Fruit fly (Drosophila melanogaster) whole organism, prepupa: ENCODE data around the gene CG14075.

ENCODE experiments used
- CG10631 ChIP-seq: fragments of 200-800 bp; sonication (Bioruptor generic); optimal IDR thresholded peaks from 2 replicates; lab custom pipeline; 2016; ENCODE audit warnings: missing biosample characterization, missing genetic modification characterization
- CG10669 ChIP-seq: fragments of 200-800 bp; sonication (Bioruptor generic); optimal IDR thresholded peaks from 3 replicates; lab custom pipeline; 2018; ENCODE audit warnings: missing biosample characterization, mild to moderate bottlenecking, missing genetic modification characterization, moderate library complexity
- CG11294 ChIP-seq: fragments of 200-800 bp; sonication (Bioruptor generic); IDR thresholded peaks from 2 replicates; pipeline ENCODE4 v1.3.6; 2022; ENCODE audit warnings: missing biosample characterization, missing genetic modification characterization
- CG11762 ChIP-seq: fragments of 200-800 bp; sonication (Bioruptor generic); optimal IDR thresholded peaks from 3 replicates; lab custom pipeline; 2016; ENCODE audit warnings: missing biosample characterization, missing genetic modification characterization; ENCODE audit not compliant: insufficient read depth
- CG15336 ChIP-seq: fragments of 200-800 bp; sonication (Bioruptor generic); IDR thresholded peaks from 2 replicates; pipeline ENCODE4 v1.3.6; 2022; ENCODE audit warnings: missing biosample characterization, missing genetic modification characterization
- CG1621 ChIP-seq: fragments of 200-800 bp; sonication (Bioruptor generic); optimal IDR thresholded peaks from 3 replicates; lab custom pipeline; 2018; ENCODE audit warnings: missing biosample characterization, mild to moderate bottlenecking, missing genetic modification characterization
- CG3032 ChIP-seq: fragments of 200-800 bp; optimal IDR thresholded peaks from 2 replicates; lab custom pipeline; 2019; ENCODE audit warnings: missing biosample characterization, mild to moderate bottlenecking, missing genetic modification characterization, moderate library complexity
- CG31627 ChIP-seq: fragments of 200-800 bp; sonication (Bioruptor generic); optimal IDR thresholded peaks from 3 replicates; lab custom pipeline; 2016; ENCODE audit warnings: missing biosample characterization, missing genetic modification characterization
- CG32006 ChIP-seq: fragments of 200-800 bp; sonication (Bioruptor generic); optimal IDR thresholded peaks from 3 replicates; lab custom pipeline; 2017; ENCODE audit warnings: missing biosample characterization, mild to moderate bottlenecking, missing genetic modification characterization
- CG34406 ChIP-seq: fragments of 200-800 bp; sonication (Bioruptor generic); optimal IDR thresholded peaks from 3 replicates; lab custom pipeline; 2016; ENCODE audit warnings: missing biosample characterization, missing genetic modification characterization
- CG3919 ChIP-seq: fragments of 200-800 bp; sonication (Bioruptor generic); optimal IDR thresholded peaks from 3 replicates; lab custom pipeline; 2016; ENCODE audit warnings: missing biosample characterization, missing genetic modification characterization
- CG6276 ChIP-seq: fragments of 200-800 bp; sonication (Bioruptor generic); optimal IDR thresholded peaks from 2 replicates; lab custom pipeline; 2017; ENCODE audit warnings: missing biosample characterization, mild to moderate bottlenecking, missing genetic modification characterization
- CG6792 ChIP-seq: fragments of 200-800 bp; sonication (Bioruptor generic); optimal IDR thresholded peaks from 3 replicates; lab custom pipeline; 2016; ENCODE audit warnings: missing biosample characterization, missing genetic modification characterization
- CG6808 ChIP-seq: fragments of 200-800 bp; sonication (Bioruptor generic); optimal IDR thresholded peaks from 3 replicates; lab custom pipeline; 2017; ENCODE audit warnings: missing biosample characterization, missing genetic modification characterization, mild to moderate bottlenecking, moderate library complexity, missing genetic modification reagents
- CG7368 ChIP-seq: fragments of 200-800 bp; sonication (Bioruptor generic); optimal IDR thresholded peaks from 3 replicates; lab custom pipeline; 2016; ENCODE audit warnings: missing biosample characterization, missing genetic modification characterization
- CG8119 ChIP-seq: fragments of 200-800 bp; sonication (Bioruptor generic); IDR thresholded peaks from 3 replicates; pipeline ENCODE4 v1.3.6; 2022; ENCODE audit warnings: missing biosample characterization, missing genetic modification characterization
- CG8319 ChIP-seq: fragments of 200-800 bp; sonication (Bioruptor generic); optimal IDR thresholded peaks from 3 replicates; lab custom pipeline; 2016; ENCODE audit warnings: missing biosample characterization, missing genetic modification characterization
- CG8632 ChIP-seq: fragments of 200-800 bp; sonication (Bioruptor generic); optimal IDR thresholded peaks from 3 replicates; lab custom pipeline; 2016; ENCODE audit warnings: missing biosample characterization, missing genetic modification characterization
- CG9139 ChIP-seq: fragments of 200-800 bp; sonication (Bioruptor generic); optimal IDR thresholded peaks from 3 replicates; lab custom pipeline; 2017; ENCODE audit warnings: missing biosample characterization, mild to moderate bottlenecking, missing genetic modification characterization
- Eip75B ChIP-seq: fragments of 200-800 bp; sonication (Bioruptor generic); optimal IDR thresholded peaks from 3 replicates; lab custom pipeline; 2016; ENCODE audit warnings: missing biosample characterization, missing genetic modification characterization
- Eip78C ChIP-seq: fragments of 200-800 bp; sonication (Bioruptor generic); peaks from one replicate; lab custom pipeline; 2016; ENCODE audit warnings: missing biosample characterization, missing genetic modification characterization
- Eip93F ChIP-seq: fragments of 200-800 bp; sonication (Bioruptor generic); optimal IDR thresholded peaks from 2 replicates; lab custom pipeline; 2016; ENCODE audit warnings: missing biosample characterization, mild to moderate bottlenecking, missing genetic modification characterization
- Ets96B ChIP-seq: fragments of 200-800 bp; optimal IDR thresholded peaks from 2 replicates; lab custom pipeline; 2019; ENCODE audit warnings: missing biosample characterization, mild to moderate bottlenecking, missing genetic modification characterization, moderate library complexity
- Gug ChIP-seq: fragments of 200-800 bp; sonication (Bioruptor generic); IDR thresholded peaks from 2 replicates; pipeline ENCODE4 v1.3.6; 2022; ENCODE audit warnings: missing biosample characterization, missing genetic modification characterization
- Hr38 ChIP-seq: sonication (Bioruptor generic); optimal IDR thresholded peaks from 2 replicates; lab custom pipeline; 2016; ENCODE audit warnings: missing biosample characterization, missing genetic modification characterization
- Hr4 ChIP-seq: fragments of 200-800 bp; sonication (Bioruptor generic); optimal IDR thresholded peaks from 3 replicates; lab custom pipeline; 2016; ENCODE audit warnings: missing biosample characterization, missing genetic modification characterization
- Lpt ChIP-seq: fragments of 200-800 bp; sonication (Bioruptor generic); optimal IDR thresholded peaks from 3 replicates; lab custom pipeline; 2016; ENCODE audit warnings: missing biosample characterization, missing genetic modification characterization
- Met ChIP-seq: fragments of 200-800 bp; sonication (Bioruptor generic); optimal IDR thresholded peaks from 3 replicates; lab custom pipeline; 2016; ENCODE audit warnings: missing biosample characterization, missing genetic modification characterization
- OdsH ChIP-seq: fragments of 200-800 bp; sonication (Bioruptor generic); optimal IDR thresholded peaks from 3 replicates; lab custom pipeline; 2016; ENCODE audit warnings: missing biosample characterization, missing genetic modification characterization
- Smox ChIP-seq: fragments of 200-800 bp; sonication (Bioruptor generic); optimal IDR thresholded peaks from 3 replicates; lab custom pipeline; 2016; ENCODE audit warnings: missing biosample characterization, missing genetic modification characterization
- Sox102F ChIP-seq: fragments of 200-800 bp; sonication (Bioruptor generic); optimal IDR thresholded peaks from 2 replicates; lab custom pipeline; 2016; ENCODE audit warnings: missing biosample characterization, mild to moderate bottlenecking, missing genetic modification characterization
- Sox14 ChIP-seq: fragments of 200-800 bp; sonication (Bioruptor generic); optimal IDR thresholded peaks from 3 replicates; lab custom pipeline; 2016; ENCODE audit warnings: missing biosample characterization, missing genetic modification characterization
- Sox15 ChIP-seq: fragments of 200-800 bp; sonication (Bioruptor generic); optimal IDR thresholded peaks from 3 replicates; lab custom pipeline; 2016; ENCODE audit warnings: missing biosample characterization, missing genetic modification characterization
- achi ChIP-seq: fragments of 200-800 bp; sonication (Bioruptor generic); optimal IDR thresholded peaks from 3 replicates; lab custom pipeline; 2016; ENCODE audit warnings: missing biosample characterization, missing genetic modification characterization
- acj6 ChIP-seq: fragments of 200-800 bp; sonication (Bioruptor generic); optimal IDR thresholded peaks from 3 replicates; lab custom pipeline; 2016; ENCODE audit warnings: missing biosample characterization, missing genetic modification characterization
- cyc ChIP-seq: fragments of 200-800 bp; sonication (Bioruptor generic); optimal IDR thresholded peaks from 3 replicates; lab custom pipeline; 2016; ENCODE audit warnings: missing biosample characterization, missing genetic modification characterization
- dac ChIP-seq: fragments of 200-800 bp; sonication (Bioruptor generic); optimal IDR thresholded peaks from 2 replicates; lab custom pipeline; 2017; ENCODE audit warnings: missing biosample characterization, mild to moderate bottlenecking, missing genetic modification characterization
- dsx ChIP-seq: fragments of 200-800 bp; optimal IDR thresholded peaks from 3 replicates; lab custom pipeline; 2019; ENCODE audit warnings: missing biosample characterization, mild to moderate bottlenecking, missing genetic modification characterization, moderate library complexity; ENCODE audit not compliant: poor library complexity, severe bottlenecking
- eg ChIP-seq: fragments of 200-800 bp; sonication (Bioruptor generic); IDR thresholded peaks from 3 replicates; pipeline ENCODE4 v1.3.6; 2022; ENCODE audit warnings: missing biosample characterization, missing genetic modification characterization
- fd59A ChIP-seq: fragments of 200-800 bp; sonication (Bioruptor generic); optimal IDR thresholded peaks from 2 replicates; lab custom pipeline; 2017; ENCODE audit warnings: missing biosample characterization, mild to moderate bottlenecking, missing genetic modification characterization, missing genetic modification reagents
- fd85E ChIP-seq: fragments of 200-800 bp; sonication (Bioruptor generic); optimal IDR thresholded peaks from 3 replicates; lab custom pipeline; 2016; ENCODE audit warnings: missing biosample characterization, missing genetic modification characterization
- fkh ChIP-seq: fragments of 200-800 bp; sonication (Bioruptor generic); optimal IDR thresholded peaks from 3 replicates; lab custom pipeline; 2017; ENCODE audit warnings: missing biosample characterization, mild to moderate bottlenecking, missing genetic modification characterization, moderate library complexity
- lz ChIP-seq: fragments of 200-800 bp; sonication (Bioruptor generic); optimal IDR thresholded peaks from 3 replicates; lab custom pipeline; 2016; ENCODE audit warnings: missing biosample characterization, missing genetic modification characterization
- net ChIP-seq: fragments of 200-800 bp; sonication (Bioruptor generic); optimal IDR thresholded peaks from 3 replicates; lab custom pipeline; 2016; ENCODE audit warnings: missing biosample characterization, missing genetic modification characterization
- pdm3 ChIP-seq: fragments of 200-800 bp; sonication (Bioruptor generic); optimal IDR thresholded peaks from 3 replicates; lab custom pipeline; 2016; ENCODE audit warnings: missing biosample characterization, missing genetic modification characterization
- salr ChIP-seq, 2 experiments: fragments of 200-800 bp; sonication (Bioruptor generic); optimal IDR thresholded peaks; 3 replicates each; lab custom pipeline; 2016 to 2018; ENCODE audit warnings: missing biosample characterization in 2 of 2, missing genetic modification characterization in 2 of 2, mild to moderate bottlenecking in 1 of 2
- spab ChIP-seq: fragments of 200-800 bp; sonication (Bioruptor generic); optimal IDR thresholded peaks from 2 replicates; lab custom pipeline; 2017; ENCODE audit warnings: missing biosample characterization, mild to moderate bottlenecking, missing genetic modification characterization, missing genetic modification reagents
- ss ChIP-seq, 2 experiments: fragments of 200-800 bp; sonication (Bioruptor generic); optimal IDR thresholded peaks; 2 replicates in 1 of 2; 3 replicates in 1 of 2; lab custom pipeline; 2017 to 2018; ENCODE audit warnings: mild to moderate bottlenecking in 2 of 2, missing biosample characterization in 2 of 2, missing genetic modification characterization in 2 of 2, moderate library complexity in 1 of 2
- svp ChIP-seq: fragments of 200-800 bp; sonication (Bioruptor generic); peaks from one replicate; lab custom pipeline; 2016; ENCODE audit warnings: missing biosample characterization, missing genetic modification characterization
- topi ChIP-seq: fragments of 200-800 bp; sonication (Bioruptor generic); optimal IDR thresholded peaks from 3 replicates; lab custom pipeline; 2016; ENCODE audit warnings: missing biosample characterization, missing genetic modification characterization
- vri ChIP-seq: fragments of 200-800 bp; sonication (Bioruptor generic); optimal IDR thresholded peaks from 3 replicates; lab custom pipeline; 2016; ENCODE audit warnings: missing biosample characterization, mild to moderate bottlenecking, missing genetic modification characterization

CG14075 gene

dm6 chr3L:19033154-19033811 lies 48.5 kb downstream of the CG14075 start:
- TF ChIP-seq CG34406 (GFP tag; lab: Kevin White, UChicago) (peak; percentile 72), cyc (peak; percentile 53), CG8319 (peak; percentile 47), CG1621 (tag; lab: Kevin White, UChicago) (peak; percentile 66), Eip75B (GFP tag; lab: Kevin White, UChicago) (peak; percentile 45), dsx (GFP tag; lab: Kevin White, UChicago) (peak; percentile 78), CG3919 (GFP tag; lab: Kevin White, UChicago) (peak; percentile 78), dac (GFP tag; lab: Kevin White, UChicago) (no peak), CG11294 (GFP tag; lab: Robert Waterston, UW) (no peak), Eip78C (GFP tag; lab: Kevin White, UChicago) (peak; percentile 89), Met (peak; percentile 66), Ets96B (peak; percentile 79), Sox15 (GFP tag; lab: Kevin White, UChicago) (peak; percentile 39), Hr4 (peak; percentile 33), CG32006 (GFP tag; lab: Kevin White, UChicago) (peak; percentile 65), ss (GFP tag; optimal IDR thresholded peaks at IDR 0.05; lab: Kevin White, UChicago) (peak; percentile 72 to 80), vri (GFP tag; lab: Kevin White, UChicago) (peak; percentile 42), fd59A (GFP tag; lab: Kevin White, UChicago) (peak; percentile 67), CG15336 (peak; percentile 69), achi (GFP tag; lab: Kevin White, UChicago) (peak; percentile 75), CG10669 (GFP tag; lab: Kevin White, UChicago) (peak; percentile 76), fd85E (GFP tag; lab: Kevin White, UChicago) (peak; percentile 34), CG9139 (GFP tag; lab: Kevin White, UChicago) (peak; percentile 53), svp (GFP tag; lab: Kevin White, UChicago) (peak; percentile 77), Lpt (GFP tag; lab: Kevin White, UChicago) (peak; percentile 55), CG6276 (GFP tag; lab: Kevin White, UChicago) (peak; percentile 10), fkh (GFP tag; lab: Kevin White, UChicago) (peak; percentile 13), acj6 (GFP tag; lab: Kevin White, UChicago) (peak; percentile 80), CG6808 (peak; percentile 75), Gug (GFP tag; lab: Robert Waterston, UW) (0 out of 2 replicates have a peak, but pooled peaks have one; percentile 35), topi (GFP tag; lab: Kevin White, UChicago) (peak; percentile 63), Sox102F (peak; percentile 64), CG10631 (peak; percentile 74), CG11762 (peak; percentile 53), lz (GFP tag; lab: Kevin White, UChicago) (peak; percentile 36), CG6792 (GFP tag; lab: Kevin White, UChicago) (peak; percentile 70), Smox (GFP tag; lab: Kevin White, UChicago) (peak; percentile 51), eg (GFP tag; lab: Robert Waterston, UW) (peak; percentile 64), CG8119 (GFP tag; lab: Robert Waterston, UW) (peak; percentile 65; the same call in 2 of the 3 replicates), Hr38 (no peak), OdsH (GFP tag; lab: Kevin White, UChicago) (peak; percentile 69), Eip93F (GFP tag; lab: Kevin White, UChicago) (no peak), CG7368 (GFP tag; lab: Kevin White, UChicago) (peak; percentile 63), salr (GFP tag; optimal IDR thresholded peaks at IDR 0.05; lab: Kevin White, UChicago) (peak; percentile 50 to 60), CG31627 (GFP tag; lab: Kevin White, UChicago) (peak; percentile 49), CG8632 (peak; percentile 70), CG3032 (tag; lab: Kevin White, UChicago) (peak; percentile 81), pdm3 (GFP tag; lab: Kevin White, UChicago) (peak; percentile 43), Sox14 (GFP tag; lab: Kevin White, UChicago) (peak; percentile 59), net (GFP tag; lab: Kevin White, UChicago) (peak; percentile 69), spab (peak; percentile 71)
